Worm (Caenorhabditis elegans) whole organism, L4 larva: ENCODE measurements around the gene C48B4.13.

Source experiments
- F49E8.2 ChIP-seq: sonication (generic microtip); optimal IDR thresholded peaks from 2 replicates; lab custom pipeline; 2016; ENCODE audit warnings: missing compliant biosample characterization, mild to moderate bottlenecking, missing genetic modification characterization, borderline replicate concordance
- Y75B8A.6 ChIP-seq: fragments of 200-800 bp; sonication (Bioruptor generic); IDR thresholded peaks from 2 replicates; pipeline ENCODE4 v1.3.6; 2022; ENCODE audit warnings: missing genetic modification reagents, missing genetic modification characterization, missing compliant biosample characterization
- ZK546.5 ChIP-seq, 2 experiments: sonication (generic microtip); optimal IDR thresholded peaks; 2 replicates each; lab custom pipeline; 2017; ENCODE audit warnings: missing biosample characterization in 2 of 2, missing genetic modification characterization in 2 of 2
- aha-1 ChIP-seq: fragments of 150-350 bp; peaks from one replicate; lab custom pipeline; 2014; ENCODE audit warnings: missing biosample characterization, missing genetic modification characterization
- ceh-28 ChIP-seq: fragments of 150-350 bp; optimal IDR thresholded peaks from 2 replicates; lab custom pipeline; 2014; ENCODE audit warnings: missing biosample characterization, missing genetic modification reagents, missing genetic modification characterization
- ctbp-1 ChIP-seq: fragments of 200-800 bp; sonication (Bioruptor generic); IDR thresholded peaks from 2 replicates; pipeline ENCODE4 v1.3.6; 2022; ENCODE audit warnings: missing genetic modification reagents, missing genetic modification characterization, missing compliant biosample characterization
- daf-19 ChIP-seq: fragments of 200-800 bp; sonication (Bioruptor generic); conservative IDR thresholded peaks from 2 replicates; pipeline ENCODE4 v1.3.6; 2022; ENCODE audit warnings: missing genetic modification characterization, missing compliant biosample characterization
- daf-8 ChIP-seq: fragments of 200-800 bp; sonication (Bioruptor generic); IDR thresholded peaks from 2 replicates; pipeline ENCODE4 v1.3.6; 2022; ENCODE audit warnings: missing genetic modification characterization, missing compliant biosample characterization
- dmd-6 ChIP-seq: fragments of 200-800 bp; sonication (Bioruptor generic); IDR thresholded peaks from 2 replicates; pipeline ENCODE4 v1.3.6; 2022; ENCODE audit warnings: missing genetic modification reagents, missing genetic modification characterization, missing compliant biosample characterization
- duxl-1 ChIP-seq: sonication (generic microtip); optimal IDR thresholded peaks from 2 replicates; lab custom pipeline; 2016; ENCODE audit warnings: mild to moderate bottlenecking, missing genetic modification characterization, moderate library complexity, missing compliant biosample characterization; ENCODE audit not compliant: poor library complexity
- egl-27 ChIP-seq: sonication (generic microtip); optimal IDR thresholded peaks from 3 replicates; lab custom pipeline; 2017; ENCODE audit warnings: missing biosample characterization, missing genetic modification reagents, missing genetic modification characterization
- fkh-10 ChIP-seq: fragments of 150-350 bp; optimal IDR thresholded peaks from 2 replicates; lab custom pipeline; 2014; ENCODE audit warnings: missing biosample characterization, missing genetic modification reagents, missing genetic modification characterization
- gei-8 ChIP-seq: fragments of 200-800 bp; sonication (Bioruptor generic); optimal IDR thresholded peaks from 2 replicates; lab custom pipeline; 2018; ENCODE audit warnings: mild to moderate bottlenecking, missing genetic modification characterization, missing compliant biosample characterization
- lin-15B ChIP-seq: fragments of 150-350 bp; sonication (generic microtip); optimal IDR thresholded peaks from 3 replicates; lab custom pipeline; 2014; ENCODE audit warnings: missing biosample characterization, missing genetic modification characterization
- lin-29 ChIP-seq: fragments of 200-800 bp; sonication (Bioruptor generic); IDR thresholded peaks from 2 replicates; pipeline ENCODE4 v1.3.6; 2022; ENCODE audit warnings: missing genetic modification reagents, missing genetic modification characterization, missing compliant biosample characterization
- madf-9 ChIP-seq: fragments of 200-800 bp; sonication (Bioruptor generic); conservative IDR thresholded peaks from 2 replicates; pipeline ENCODE4 v1.3.6; 2022; ENCODE audit warnings: missing genetic modification reagents, missing genetic modification characterization, missing compliant biosample characterization
- mep-1 ChIP-seq: fragments of 150-350 bp; sonication (generic microtip); optimal IDR thresholded peaks from 3 replicates; lab custom pipeline; 2014; ENCODE audit warnings: missing biosample characterization, missing genetic modification characterization
- mxl-2 ChIP-seq: fragments of 200-800 bp; sonication (Bioruptor generic); conservative IDR thresholded peaks from 2 replicates; pipeline ENCODE4 v1.3.6; 2022; ENCODE audit warnings: missing genetic modification reagents, missing genetic modification characterization, missing compliant biosample characterization
- mxl-3 ChIP-seq: fragments of 200-800 bp; sonication (Bioruptor generic); optimal IDR thresholded peaks from 2 replicates; lab custom pipeline; 2018; ENCODE audit warnings: mild to moderate bottlenecking, missing genetic modification characterization, missing compliant biosample characterization
- nhr-76 ChIP-seq: fragments of 150-350 bp; optimal IDR thresholded peaks from 2 replicates; lab custom pipeline; 2014; ENCODE audit warnings: missing biosample characterization, missing genetic modification characterization
- pqm-1 ChIP-seq: sonication (generic microtip); optimal IDR thresholded peaks from 2 replicates; lab custom pipeline; 2017; ENCODE audit warnings: missing biosample characterization, missing genetic modification characterization
- rbr-2 ChIP-seq: sonication (generic microtip); optimal IDR thresholded peaks from 2 replicates; lab custom pipeline; 2016; ENCODE audit warnings: missing genotype, missing genetic modification characterization, missing compliant biosample characterization
- skn-1 ChIP-seq: fragments of 150-350 bp; optimal IDR thresholded peaks from 2 replicates; lab custom pipeline; 2014; ENCODE audit warnings: missing biosample characterization, missing genetic modification characterization
- snpc-4 ChIP-seq: fragments of 150-350 bp; optimal IDR thresholded peaks from 2 replicates; lab custom pipeline; 2014; ENCODE audit warnings: missing biosample characterization, missing genetic modification characterization
- tag-97 ChIP-seq: fragments of 200-800 bp; sonication (Bioruptor generic); IDR thresholded peaks from 2 replicates; pipeline ENCODE4 v1.3.6; 2022; ENCODE audit warnings: missing genetic modification characterization, missing compliant biosample characterization
- unc-130 ChIP-seq: sonication (generic microtip); optimal IDR thresholded peaks from 2 replicates; lab custom pipeline; 2016; ENCODE audit warnings: missing genetic modification reagents, missing genetic modification characterization, missing compliant biosample characterization
- zfp-2 ChIP-seq: sonication (generic microtip); optimal IDR thresholded peaks from 2 replicates; lab custom pipeline; 2016; ENCODE audit warnings: mild to moderate bottlenecking, missing genetic modification characterization, missing compliant biosample characterization
- zfp-3 ChIP-seq: fragments of 200-800 bp; sonication (Bioruptor generic); conservative IDR thresholded peaks from 2 replicates; pipeline ENCODE4 v1.3.6; 2022; ENCODE audit warnings: missing genetic modification reagents, missing genetic modification characterization, missing compliant biosample characterization
- zip-2 ChIP-seq: fragments of 150-350 bp; optimal IDR thresholded peaks from 2 replicates; lab custom pipeline; 2014; ENCODE audit warnings: missing biosample characterization, missing genetic modification characterization
- ztf-7 ChIP-seq: fragments of 150-350 bp; optimal IDR thresholded peaks from 2 replicates; lab custom pipeline; 2014; ENCODE audit warnings: missing biosample characterization, missing genetic modification characterization

Gene C48B4.13

DNA sequence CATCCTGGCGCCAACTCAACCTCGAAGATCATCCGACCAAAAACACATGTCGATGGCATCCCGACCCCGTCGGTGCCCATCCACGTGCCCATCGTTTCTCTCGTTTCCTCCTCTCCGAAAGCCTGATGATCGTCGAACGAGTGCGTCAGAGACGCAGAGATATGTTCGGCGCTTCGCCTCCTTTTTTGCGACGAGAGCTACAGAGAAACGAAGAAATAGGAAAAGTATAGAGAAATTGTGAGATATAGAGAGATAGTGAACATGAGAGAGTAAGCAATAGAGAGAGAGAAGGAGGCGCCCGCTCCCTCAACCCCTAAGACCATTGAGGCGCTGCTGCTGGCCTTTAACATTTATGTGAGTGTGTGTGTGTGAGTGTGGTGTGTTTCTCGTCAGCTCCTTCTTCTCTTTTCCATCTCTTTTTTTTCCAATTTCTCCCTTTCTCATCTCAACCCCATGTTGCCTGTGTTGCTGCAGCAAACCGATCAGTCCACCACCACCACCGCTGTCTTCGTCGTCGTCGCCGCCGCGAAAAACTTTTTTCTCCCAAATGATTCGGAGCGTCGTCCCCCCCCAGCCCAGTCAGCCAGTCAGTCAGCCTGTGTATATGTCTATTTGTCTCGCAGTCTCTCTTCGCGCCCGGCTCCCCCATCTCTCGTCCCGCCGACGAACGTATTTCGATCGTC lies 50.7 kb downstream of the C48B4.13 start, which contains the start of gene hlh-11 (continued):
- TF ChIP-seq gei-8 (peak; percentile 89), skn-1 (tag; lab: Kevin White, UChicago) (peak; percentile 13), madf-9 (GFP tag; lab: Robert Waterston, UW) (no peak), unc-130 (GFP tag; lab: Kevin White, UChicago) (no peak), F49E8.2 (tag; lab: Kevin White, UChicago) (no peak), lin-29 (GFP tag; lab: Robert Waterston, UW) (peak; percentile 33; the same call in 1 of the 2 replicates), pqm-1 (peak; percentile 57), rbr-2 (peak; percentile 96), ceh-28 (tag; lab: Kevin White, UChicago) (peak; percentile 46), zip-2 (tag; lab: Kevin White, UChicago) (no peak), dmd-6 (peak; percentile 65), duxl-1 (tag; lab: Kevin White, UChicago) (peak; percentile 25), mxl-3 (GFP tag; lab: Kevin White, UChicago) (peak; percentile 97), ZK546.5 (tag; optimal IDR thresholded peaks at IDR 0.05; lab: Kevin White, UChicago) (peak in 1 of 2 experiments; percentile 47), lin-15B (tag; lab: Kevin White, UChicago) (no peak), Y75B8A.6 (GFP tag; lab: Robert Waterston, UW) (0 out of 2 replicates have a peak, but pooled peaks have one; percentile 34), fkh-10 (peak; percentile 89), ctbp-1 (GFP tag; lab: Robert Waterston, UW) (peak; percentile 91), mep-1 (tag; lab: Kevin White, UChicago) (peak; percentile 97), mxl-2 (peak; percentile 68), daf-19 (GFP tag; lab: Robert Waterston, UW) (no peak), zfp-3 (GFP tag; lab: Robert Waterston, UW) (peak; percentile 61), nhr-76 (tag; lab: Kevin White, UChicago) (peak; percentile 10), tag-97 (no peak), aha-1 (tag; lab: Kevin White, UChicago) (peak; percentile 93), snpc-4 (tag; lab: Kevin White, UChicago) (no peak), ztf-7 (tag; lab: Kevin White, UChicago) (no peak), daf-8 (GFP tag; lab: Robert Waterston, UW) (no peak), egl-27 (no peak), zfp-2 (tag; lab: Kevin White, UChicago) (peak; percentile 35)
